Worm (Caenorhabditis elegans) whole organism, L3 larva: ENCODE data around the gene egas-1.

ENCODE experiments used
- elt-3 ChIP-seq, 3 experiments: fragments of 150-350 bp in 1 of 3; sonication (generic microtip) in 2 of 3; optimal IDR thresholded peaks; 2 replicates in 2 of 3; 4 replicates in 1 of 3; lab custom pipeline; 2014 to 2017; ENCODE audit warnings: missing biosample characterization in 3 of 3, missing genetic modification characterization in 3 of 3
- mml-1 ChIP-seq: fragments of 150-350 bp; sonication (generic microtip); optimal IDR thresholded peaks from 3 replicates; lab custom pipeline; 2014; ENCODE audit warnings: missing biosample characterization, missing genetic modification characterization
- nhr-77 ChIP-seq: fragments of 150-350 bp; optimal IDR thresholded peaks from 2 replicates; lab custom pipeline; 2014; ENCODE audit warnings: missing biosample characterization, missing genetic modification characterization
- unc-39 ChIP-seq: sonication (generic microtip); optimal IDR thresholded peaks from 4 replicates; lab custom pipeline; 2017; ENCODE audit warnings: missing biosample characterization, missing genetic modification characterization
- zag-1 ChIP-seq: fragments of 150-350 bp; optimal IDR thresholded peaks from 2 replicates; lab custom pipeline; 2014; ENCODE audit warnings: missing biosample characterization, missing genetic modification characterization
- ztf-4 ChIP-seq: fragments of 150-350 bp; optimal IDR thresholded peaks from 2 replicates; lab custom pipeline; 2014; ENCODE audit warnings: missing biosample characterization, missing genetic modification characterization

DNA sequence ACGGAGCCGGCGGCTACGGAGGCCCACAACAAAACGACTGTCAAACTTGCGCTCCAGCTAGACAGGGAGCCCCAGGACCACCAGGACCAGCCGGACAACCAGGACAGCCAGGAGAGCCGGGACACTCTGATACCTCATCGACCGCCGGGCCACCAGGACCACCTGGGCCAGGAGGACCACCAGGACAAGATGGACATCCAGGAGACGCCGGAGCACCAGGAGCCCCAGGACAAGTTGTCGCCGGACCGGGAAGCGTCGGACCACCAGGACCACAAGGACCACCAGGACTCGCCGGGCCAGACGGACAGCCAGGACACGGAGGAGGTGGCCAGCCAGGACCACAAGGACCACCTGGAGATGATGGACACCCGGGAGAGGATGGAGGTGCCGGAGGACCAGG lies 1.0 kb upstream of the egas-1 start:
- TF ChIP-seq zag-1 (tag; lab: Kevin White, UChicago) (no peak), unc-39 (no peak), mml-1 (no peak), nhr-77 (tag; lab: Kevin White, UChicago) (no peak), ztf-4 (tag; lab: Kevin White, UChicago) (no peak), elt-3 (tag; optimal IDR thresholded peaks at IDR 0.05; lab: Kevin White, UChicago) (no peak)
